In genomic region chrX:2471303-2471702, ce11 we compare ENCODE assay signal across 3 worm cellular contexts.
TF ChIP-seq lines count a peak whose summit lies in the region.

TSS of gene R04B3.1 (minus strand) at chrX:2471403.

TF ChIP-seq in whole organism, L1 larva, 84 proteins besides CTCF, POLR2A, EP300 and RAD21:
- TF ChIP-seq pag-3 (tag; optimal IDR thresholded peaks at IDR 0.05; lab: Kevin White, UChicago; ENCODE audit: borderline replicate concordance, insufficient read depth), result no peak
- no peak for TF ChIP-seq hlh-17 (GFP tag; optimal IDR thresholded peaks at IDR 0.05; lab: Kevin White, UChicago; ENCODE audit: borderline replicate concordance)
- TF ChIP-seq blmp-1 (tag; optimal IDR thresholded peaks at IDR 0.05; lab: Kevin White, UChicago), result peak; percentile 58
- TF ChIP-seq mdl-1 (tag; optimal IDR thresholded peaks at IDR 0.05; lab: Kevin White, UChicago), result no peak

TF ChIP-seq in whole organism, L2 larva, 48 proteins besides CTCF, POLR2A, EP300 and RAD21:
- TF ChIP-seq C34F6.9 (tag; optimal IDR thresholded peaks at IDR 0.05; lab: Kevin White, UChicago) (no peak), blmp-1 (tag; optimal IDR thresholded peaks at IDR 0.05; lab: Kevin White, UChicago; ENCODE audit: insufficient read depth) (peak; percentile 4)

TF ChIP-seq in whole organism, L3 larva, 47 proteins besides CTCF, POLR2A, EP300 and RAD21:
- TF ChIP-seq nhr-25 (tag; optimal IDR thresholded peaks at IDR 0.05; lab: Kevin White, UChicago), result peak; percentile 20
- no peak for TF ChIP-seq eor-1 (tag; optimal IDR thresholded peaks at IDR 0.05; lab: Kevin White, UChicago)

Comparison
In these comparisons a context has a peak if more than half of its experiments do, and no peak if none do; other contexts are left out.
1. Of the 22 proteins assayed by ChIP-seq in both whole organism, L1 larva and whole organism, L2 larva: peak only in whole organism, L1 larva: none; only in whole organism, L2 larva: none; in both: blmp-1; in neither: 21.